Worm (Caenorhabditis elegans) whole organism, L4 larva: Measurements from ENCODE around the gene hmg-1.1.

Experiments
- F26F4.8 ChIP-seq: fragments of 200-800 bp; sonication (Bioruptor generic); conservative IDR thresholded peaks from 2 replicates; pipeline ENCODE4 v1.3.6; 2022; ENCODE audit warnings: missing genetic modification characterization, missing compliant biosample characterization
- F37D6.2 ChIP-seq: sonication (generic microtip); optimal IDR thresholded peaks from 2 replicates; lab custom pipeline; 2016; ENCODE audit warnings: mild to moderate bottlenecking, missing genetic modification characterization, missing compliant biosample characterization
- F44E2.7 ChIP-seq: fragments of 200-800 bp; sonication (Bioruptor generic); IDR thresholded peaks from 2 replicates; pipeline ENCODE4 v2.1.2; 2022; ENCODE audit warnings: missing genetic modification characterization, missing compliant biosample characterization
- F49E8.2 ChIP-seq: sonication (generic microtip); optimal IDR thresholded peaks from 2 replicates; lab custom pipeline; 2016; ENCODE audit warnings: missing compliant biosample characterization, mild to moderate bottlenecking, missing genetic modification characterization, borderline replicate concordance
- Y105C5A.15 ChIP-seq: fragments of 200-800 bp; sonication (Bioruptor generic); IDR thresholded peaks from 2 replicates; pipeline ENCODE4 v1.3.6; 2022; ENCODE audit warnings: missing genetic modification characterization, missing compliant biosample characterization
- Y5F2A.4 ChIP-seq: fragments of 200-800 bp; sonication (Bioruptor generic); optimal IDR thresholded peaks from 2 replicates; lab custom pipeline; 2018; ENCODE audit warnings: mild to moderate bottlenecking, missing genetic modification characterization, missing compliant biosample characterization
- ZK337.2 ChIP-seq: fragments of 200-800 bp; sonication (Bioruptor generic); IDR thresholded peaks from 2 replicates; pipeline ENCODE4 v1.3.6; 2022; ENCODE audit warnings: missing genetic modification reagents, missing genetic modification characterization, missing compliant biosample characterization
- aha-1 ChIP-seq: fragments of 150-350 bp; peaks from one replicate; lab custom pipeline; 2014; ENCODE audit warnings: missing biosample characterization, missing genetic modification characterization
- aly-2 ChIP-seq: sonication (generic microtip); optimal IDR thresholded peaks from 2 replicates; lab custom pipeline; 2018; ENCODE audit warnings: missing biosample characterization, missing genetic modification characterization
- ama-1 ChIP-seq: fragments of 150-350 bp; optimal IDR thresholded peaks from 2 replicates; lab custom pipeline; 2014; ENCODE audit warnings: inconsistent platforms, mixed read lengths
- ceh-28 ChIP-seq: fragments of 150-350 bp; optimal IDR thresholded peaks from 2 replicates; lab custom pipeline; 2014; ENCODE audit warnings: missing biosample characterization, missing genetic modification reagents, missing genetic modification characterization
- ceh-62 ChIP-seq: sonication (generic microtip); optimal IDR thresholded peaks from 2 replicates; lab custom pipeline; 2017; ENCODE audit warnings: missing biosample characterization, missing genetic modification characterization
- ceh-82 ChIP-seq: sonication (generic microtip); optimal IDR thresholded peaks from 2 replicates; lab custom pipeline; 2017; ENCODE audit warnings: missing biosample characterization, missing genetic modification characterization
- daf-19 ChIP-seq: fragments of 200-800 bp; sonication (Bioruptor generic); conservative IDR thresholded peaks from 2 replicates; pipeline ENCODE4 v1.3.6; 2022; ENCODE audit warnings: missing genetic modification characterization, missing compliant biosample characterization
- daf-8 ChIP-seq: fragments of 200-800 bp; sonication (Bioruptor generic); IDR thresholded peaks from 2 replicates; pipeline ENCODE4 v1.3.6; 2022; ENCODE audit warnings: missing genetic modification characterization, missing compliant biosample characterization
- dmd-8 ChIP-seq: fragments of 200-800 bp; sonication (Bioruptor generic); IDR thresholded peaks from 2 replicates; pipeline ENCODE4 v1.3.6; 2022; ENCODE audit warnings: missing genetic modification characterization, missing compliant biosample characterization
- dpl-1 ChIP-seq: fragments of 150-350 bp; optimal IDR thresholded peaks from 2 replicates; lab custom pipeline; 2014; ENCODE audit warnings: missing biosample characterization, missing genetic modification reagents, missing genetic modification characterization
- dve-1 ChIP-seq: sonication (generic microtip); optimal IDR thresholded peaks from 2 replicates; lab custom pipeline; 2017; ENCODE audit warnings: antibody characterized with exemption, mild to moderate bottlenecking, missing genetic modification characterization, missing compliant biosample characterization; ENCODE audit not compliant: insufficient read depth
- egl-27 ChIP-seq: sonication (generic microtip); optimal IDR thresholded peaks from 3 replicates; lab custom pipeline; 2017; ENCODE audit warnings: missing biosample characterization, missing genetic modification reagents, missing genetic modification characterization
- egl-43 ChIP-seq: fragments of 200-800 bp; sonication (Bioruptor generic); IDR thresholded peaks from 2 replicates; pipeline ENCODE4 v1.3.6; 2022; ENCODE audit warnings: missing genetic modification reagents, missing genetic modification characterization, missing compliant biosample characterization
- fkh-10 ChIP-seq: fragments of 150-350 bp; optimal IDR thresholded peaks from 2 replicates; lab custom pipeline; 2014; ENCODE audit warnings: missing biosample characterization, missing genetic modification reagents, missing genetic modification characterization
- fos-1 ChIP-seq: fragments of 150-350 bp; optimal IDR thresholded peaks from 2 replicates; lab custom pipeline; 2014; ENCODE audit warnings: missing biosample characterization, missing genetic modification characterization
- hlh-11 ChIP-seq: fragments of 200-800 bp; sonication (Bioruptor generic); optimal IDR thresholded peaks from 2 replicates; lab custom pipeline; 2018; ENCODE audit warnings: mild to moderate bottlenecking, missing genetic modification characterization, missing compliant biosample characterization
- hlh-30 ChIP-seq: sonication (generic microtip); optimal IDR thresholded peaks from 2 replicates; lab custom pipeline; 2017; ENCODE audit warnings: antibody characterized with exemption, mild to moderate bottlenecking, missing genetic modification characterization, missing compliant biosample characterization; ENCODE audit not compliant: insufficient read depth
- jun-1 ChIP-seq: fragments of 150-350 bp; optimal IDR thresholded peaks from 2 replicates; lab custom pipeline; 2014; ENCODE audit warnings: missing biosample characterization, missing genetic modification reagents, missing genetic modification characterization
- lim-7 ChIP-seq: fragments of 200-800 bp; sonication (Bioruptor generic); IDR thresholded peaks from 2 replicates; pipeline ENCODE4 v1.3.6; 2022; ENCODE audit warnings: missing genetic modification characterization, missing compliant biosample characterization
- lin-1 ChIP-seq: fragments of 200-800 bp; sonication (Bioruptor generic); IDR thresholded peaks from 2 replicates; pipeline ENCODE4 v1.3.6; 2022; ENCODE audit warnings: missing genetic modification reagents, missing genetic modification characterization, missing compliant biosample characterization
- madf-9 ChIP-seq: fragments of 200-800 bp; sonication (Bioruptor generic); conservative IDR thresholded peaks from 2 replicates; pipeline ENCODE4 v1.3.6; 2022; ENCODE audit warnings: missing genetic modification reagents, missing genetic modification characterization, missing compliant biosample characterization
- mdl-1 ChIP-seq, 2 experiments: fragments of 150-350 bp in 1 of 2; sonication (generic microtip) in 1 of 2; optimal IDR thresholded peaks; 2 replicates each; lab custom pipeline; 2014 to 2017; ENCODE audit warnings: missing biosample characterization in 2 of 2, missing genetic modification characterization in 2 of 2
- mdt-29 ChIP-seq: fragments of 200-800 bp; sonication (Bioruptor generic); IDR thresholded peaks from 2 replicates; pipeline ENCODE4 v1.3.6; 2022; ENCODE audit warnings: missing genetic modification reagents, missing genetic modification characterization, missing compliant biosample characterization
- mep-1 ChIP-seq: fragments of 150-350 bp; sonication (generic microtip); optimal IDR thresholded peaks from 3 replicates; lab custom pipeline; 2014; ENCODE audit warnings: missing biosample characterization, missing genetic modification characterization
- nhr-10 ChIP-seq: fragments of 150-350 bp; optimal IDR thresholded peaks from 2 replicates; lab custom pipeline; 2014; ENCODE audit warnings: missing biosample characterization, missing genetic modification characterization
- nhr-102 ChIP-seq: sonication (generic microtip); optimal IDR thresholded peaks from 2 replicates; lab custom pipeline; 2016; ENCODE audit warnings: mild to moderate bottlenecking, missing genetic modification characterization, moderate library complexity, missing compliant biosample characterization
- nhr-111 ChIP-seq: fragments of 200-800 bp; sonication (Bioruptor generic); optimal IDR thresholded peaks from 2 replicates; lab custom pipeline; 2018; ENCODE audit warnings: mild to moderate bottlenecking, missing genetic modification characterization, missing compliant biosample characterization
- nhr-28 ChIP-seq: fragments of 150-350 bp; optimal IDR thresholded peaks from 2 replicates; lab custom pipeline; 2014; ENCODE audit warnings: missing biosample characterization, missing genetic modification characterization
- nhr-41 ChIP-seq: fragments of 200-800 bp; sonication (Bioruptor generic); IDR thresholded peaks from 2 replicates; pipeline ENCODE4 v1.3.6; 2022; ENCODE audit warnings: missing genetic modification reagents, missing genetic modification characterization, missing compliant biosample characterization
- nhr-42 ChIP-seq: fragments of 200-800 bp; sonication (Bioruptor generic); IDR thresholded peaks from 2 replicates; pipeline ENCODE4 v1.3.6; 2022; ENCODE audit warnings: missing genetic modification characterization, missing compliant biosample characterization
- nhr-76 ChIP-seq: fragments of 150-350 bp; optimal IDR thresholded peaks from 2 replicates; lab custom pipeline; 2014; ENCODE audit warnings: missing biosample characterization, missing genetic modification characterization
- nhr-77 ChIP-seq: fragments of 150-350 bp; optimal IDR thresholded peaks from 2 replicates; lab custom pipeline; 2014; ENCODE audit warnings: missing biosample characterization, missing genetic modification characterization
- pha-4 ChIP-seq, 2 experiments: fragments of 150-350 bp in 1 of 2; fragments of 200-800 bp in 1 of 2; sonication (Bioruptor generic) in 1 of 2; IDR thresholded peaks in 1 of 2; optimal IDR thresholded peaks in 1 of 2; 2 replicates each; pipeline versions ENCODE4 v1.3.6 to Lab custom; 2014 to 2022; ENCODE audit warnings: missing genetic modification characterization in 2 of 2, missing genetic modification reagents in 2 of 2, missing biosample characterization in 1 of 2, missing compliant biosample characterization in 1 of 2
- sdz-12 ChIP-seq: fragments of 200-800 bp; sonication (Bioruptor generic); optimal IDR thresholded peaks from 2 replicates; lab custom pipeline; 2018; ENCODE audit warnings: mild to moderate bottlenecking, missing genetic modification characterization, missing compliant biosample characterization
- set-16 ChIP-seq: fragments of 200-800 bp; sonication (Bioruptor generic); IDR thresholded peaks from 2 replicates; pipeline ENCODE4 v1.3.6; 2022; ENCODE audit warnings: missing genetic modification reagents, missing genetic modification characterization, missing compliant biosample characterization
- snpc-1.2 ChIP-seq: fragments of 200-800 bp; sonication (Bioruptor generic); IDR thresholded peaks from 2 replicates; pipeline ENCODE4 v1.3.6; 2022; ENCODE audit warnings: missing genetic modification reagents, missing genetic modification characterization, missing compliant biosample characterization
- snpc-4 ChIP-seq: fragments of 150-350 bp; optimal IDR thresholded peaks from 2 replicates; lab custom pipeline; 2014; ENCODE audit warnings: missing biosample characterization, missing genetic modification characterization
- tag-97 ChIP-seq: fragments of 200-800 bp; sonication (Bioruptor generic); IDR thresholded peaks from 2 replicates; pipeline ENCODE4 v1.3.6; 2022; ENCODE audit warnings: missing genetic modification characterization, missing compliant biosample characterization
- tra-1 ChIP-seq: fragments of 200-800 bp; sonication (Bioruptor generic); IDR thresholded peaks from 2 replicates; pipeline ENCODE4 v1.3.6; 2022; ENCODE audit warnings: missing genetic modification reagents, missing genetic modification characterization, missing compliant biosample characterization
- unc-62 ChIP-seq, 3 experiments: fragments of 150-350 bp in 1 of 3; sonication (generic microtip); optimal IDR thresholded peaks in 2 of 3; peaks in 1 of 3; 1 replicate in 1 of 3; 2 replicates in 2 of 3; lab custom pipeline; 2014 to 2017; ENCODE audit warnings: missing biosample characterization in 3 of 3, missing genetic modification characterization in 3 of 3, missing genetic modification reagents in 3 of 3, missing genotype in 1 of 3
- vab-7 ChIP-seq: fragments of 200-800 bp; sonication (Bioruptor generic); IDR thresholded peaks from 2 replicates; pipeline ENCODE4 v1.3.6; 2022; ENCODE audit warnings: missing genetic modification reagents, missing genetic modification characterization, missing compliant biosample characterization
- zfp-2 ChIP-seq: sonication (generic microtip); optimal IDR thresholded peaks from 2 replicates; lab custom pipeline; 2016; ENCODE audit warnings: mild to moderate bottlenecking, missing genetic modification characterization, missing compliant biosample characterization
- ztf-11 ChIP-seq: fragments of 150-350 bp; optimal IDR thresholded peaks from 2 replicates; lab custom pipeline; 2014; ENCODE audit warnings: missing biosample characterization, missing genetic modification characterization

hmg-1.1 gene

ce11 chrII:14251400-14251940 lies 975 bp downstream of the hmg-1.1 start (continued):
- TF ChIP-seq pha-4 (GFP tag; IDR thresholded peaks at IDR 0.05; lab: Robert Waterston, UW), result peak; percentile 91
- peak; percentile 26 for TF ChIP-seq pha-4 (tag; optimal IDR thresholded peaks at IDR 0.05; lab: Kevin White, UChicago)
- peak; percentile 66 for TF ChIP-seq F49E8.2 (tag; lab: Kevin White, UChicago)
- TF ChIP-seq snpc-4, result no peak
- TF ChIP-seq mdt-29 (GFP tag; lab: Robert Waterston, UW), result peak; percentile 54; the same call in 1 of the 2 replicates
- peak; percentile 48 for TF ChIP-seq nhr-10 (tag; lab: Kevin White, UChicago)
- TF ChIP-seq ztf-11 (tag; lab: Kevin White, UChicago), result no peak
- TF ChIP-seq fkh-10 (GFP tag; lab: Kevin White, UChicago), result peak; percentile 47
- 0 out of 2 replicates have a peak, but pooled peaks have one; percentile 49 for TF ChIP-seq snpc-1.2 (GFP tag; lab: Robert Waterston, UW)
- TF ChIP-seq ceh-28 (tag; lab: Kevin White, UChicago), result no peak
- TF ChIP-seq aly-2 (tag; lab: Kevin White, UChicago), result no peak
- peak in 1 of 2 experiments; percentile 99 for TF ChIP-seq unc-62 (GFP tag; optimal IDR thresholded peaks at IDR 0.05 in 1 of 2; lab: Kevin White, UChicago)
- TF ChIP-seq unc-62 (tag; optimal IDR thresholded peaks at IDR 0.05; lab: Kevin White, UChicago), result peak; percentile 5
- TF ChIP-seq F44E2.7 (GFP tag; lab: Robert Waterston, UW), result no peak
- peak; percentile 92 for TF ChIP-seq nhr-42
- peak; percentile 97 for TF ChIP-seq dpl-1 (GFP tag; lab: Kevin White, UChicago)
- peak; percentile 60 for TF ChIP-seq madf-9
- peak; percentile 78 for TF ChIP-seq sdz-12
- peak; percentile 81 for TF ChIP-seq ama-1 (lab: Kevin White, UChicago)
- TF ChIP-seq mep-1 (tag; lab: Kevin White, UChicago), result peak; percentile 96
- peak; percentile 53 for TF ChIP-seq nhr-111 (GFP tag; lab: Kevin White, UChicago)
- peak; percentile 95 for TF ChIP-seq nhr-77 (tag; lab: Kevin White, UChicago)
- peak; percentile 29; the same call in 1 of the 2 replicates for TF ChIP-seq daf-8
- TF ChIP-seq set-16 (GFP tag; lab: Robert Waterston, UW), result peak; percentile 90
- peak; percentile 63; the same call in 1 of the 2 replicates for TF ChIP-seq lin-1
- peak; percentile 64 for TF ChIP-seq fos-1 (tag; lab: Kevin White, UChicago)
- TF ChIP-seq Y105C5A.15 (GFP tag; lab: Robert Waterston, UW), result peak; percentile 85
- TF ChIP-seq dmd-8 (GFP tag; lab: Robert Waterston, UW), result no peak; the same call in 1 of the 2 replicates
- TF ChIP-seq ceh-82 (tag; lab: Kevin White, UChicago), result peak; percentile 26
- TF ChIP-seq egl-43 (GFP tag; lab: Robert Waterston, UW), result peak; percentile 85
- TF ChIP-seq lim-7 (GFP tag; lab: Robert Waterston, UW), result peak; percentile 53; the same call in 1 of the 2 replicates
- peak; percentile 55; the same call in 1 of the 2 replicates for TF ChIP-seq vab-7 (GFP tag; lab: Robert Waterston, UW)
- TF ChIP-seq jun-1 (tag; lab: Kevin White, UChicago), result peak; percentile 55
- peak; percentile 75 for TF ChIP-seq zfp-2 (tag; lab: Kevin White, UChicago)
- TF ChIP-seq nhr-102 (tag; lab: Kevin White, UChicago), result peak; percentile 95
- peak; percentile 2 for TF ChIP-seq ceh-62
- TF ChIP-seq Y5F2A.4, result peak; percentile 59
- peak; percentile 69; the same call in 1 of the 2 replicates for TF ChIP-seq tra-1
- no peak for TF ChIP-seq tag-97 (GFP tag; lab: Robert Waterston, UW)
- peak; percentile 98 for TF ChIP-seq hlh-30 (tag; lab: Kevin White, UChicago)
- TF ChIP-seq ZK337.2, result no peak
- TF ChIP-seq mdl-1 (tag; optimal IDR thresholded peaks at IDR 0.05; lab: Kevin White, UChicago), result peak; percentile 82 to 96
- TF ChIP-seq egl-27 (tag; lab: Kevin White, UChicago), result no peak
- TF ChIP-seq F26F4.8 (GFP tag; lab: Robert Waterston, UW), result no peak
- peak; percentile 93 for TF ChIP-seq dve-1 (tag; lab: Kevin White, UChicago)
- TF ChIP-seq daf-19 (GFP tag; lab: Robert Waterston, UW), result no peak
- peak; percentile 85 for TF ChIP-seq nhr-28
- peak; percentile 99 for TF ChIP-seq hlh-11 (tag; lab: Kevin White, UChicago)
- peak; percentile 100 for TF ChIP-seq aha-1 (tag; lab: Kevin White, UChicago)
- TF ChIP-seq F37D6.2 (tag; lab: Kevin White, UChicago), result peak; percentile 90
- no peak for TF ChIP-seq nhr-76 (tag; lab: Kevin White, UChicago)
- TF ChIP-seq nhr-41 (GFP tag; lab: Robert Waterston, UW), result 0 out of 2 replicates have a peak, but pooled peaks have one; percentile 13
